Worm (Caenorhabditis elegans) whole organism, young adult: ENCODE measurements around the gene C06A1.7.

Experiments
- B0336.3 ChIP-seq: fragments of 200-800 bp; sonication (Bioruptor generic); IDR thresholded peaks from 2 replicates; pipeline ENCODE4 v1.3.6; 2022; ENCODE audit warnings: missing genetic modification characterization, missing compliant biosample characterization
- F22D6.2 ChIP-seq: sonication (generic microtip); optimal IDR thresholded peaks from 2 replicates; lab custom pipeline; 2016; ENCODE audit warnings: mild to moderate bottlenecking, missing genetic modification characterization, missing compliant biosample characterization
- F23B12.7 ChIP-seq: sonication (generic microtip); optimal IDR thresholded peaks from 2 replicates; lab custom pipeline; 2017; ENCODE audit warnings: missing genetic modification characterization, mild to moderate bottlenecking, missing compliant biosample characterization, antibody characterized with exemption, moderate library complexity; ENCODE audit not compliant: insufficient read depth
- F52B5.7 ChIP-seq: sonication (generic microtip); optimal IDR thresholded peaks from 2 replicates; lab custom pipeline; 2016; ENCODE audit warnings: mild to moderate bottlenecking, missing genetic modification characterization, missing compliant biosample characterization
- F55B11.4 ChIP-seq: sonication (generic microtip); optimal IDR thresholded peaks from 2 replicates; lab custom pipeline; 2016; ENCODE audit warnings: missing compliant biosample characterization, missing genetic modification characterization, borderline replicate concordance; ENCODE audit not compliant: insufficient read depth
- F57A8.1 ChIP-seq: fragments of 200-800 bp; sonication (Bioruptor generic); optimal IDR thresholded peaks from 2 replicates; lab custom pipeline; 2018; ENCODE audit warnings: mild to moderate bottlenecking, missing genetic modification characterization, moderate library complexity, missing compliant biosample characterization
- K12H6.12 ChIP-seq: fragments of 200-800 bp; sonication (Bioruptor generic); optimal IDR thresholded peaks from 2 replicates; lab custom pipeline; 2018; ENCODE audit warnings: mild to moderate bottlenecking, missing genetic modification characterization, missing compliant biosample characterization
- T26A5.8 ChIP-seq: sonication (generic microtip); optimal IDR thresholded peaks from 2 replicates; lab custom pipeline; 2016; ENCODE audit warnings: missing genetic modification characterization, missing compliant biosample characterization
- Y53F4B.3 ChIP-seq: fragments of 200-800 bp; sonication (Bioruptor generic); IDR thresholded peaks from 2 replicates; pipeline ENCODE4 v1.3.6; 2022; ENCODE audit warnings: missing genetic modification reagents, missing genetic modification characterization, missing compliant biosample characterization
- Y56A3A.18 ChIP-seq: fragments of 200-800 bp; sonication (Bioruptor generic); IDR thresholded peaks from 2 replicates; pipeline ENCODE4 v1.3.6; 2022; ENCODE audit warnings: missing genetic modification reagents, missing genetic modification characterization, missing compliant biosample characterization
- Y67H2A.10 ChIP-seq: fragments of 200-800 bp; sonication (Bioruptor generic); conservative IDR thresholded peaks from 2 replicates; pipeline ENCODE4 v1.3.6; 2022; ENCODE audit warnings: missing genetic modification reagents, missing genetic modification characterization, missing compliant biosample characterization
- akir-1 ChIP-seq: fragments of 200-800 bp; sonication (Bioruptor generic); optimal IDR thresholded peaks from 2 replicates; lab custom pipeline; 2018; ENCODE audit warnings: mild to moderate bottlenecking, missing genetic modification characterization, moderate library complexity, missing compliant biosample characterization
- aptf-2 ChIP-seq: fragments of 200-800 bp; sonication (Bioruptor generic); conservative IDR thresholded peaks from 2 replicates; pipeline ENCODE4 v1.3.6; 2022; ENCODE audit warnings: missing genetic modification reagents, missing genetic modification characterization, missing compliant biosample characterization
- attf-3 ChIP-seq: fragments of 200-800 bp; sonication (Bioruptor generic); conservative IDR thresholded peaks from 2 replicates; pipeline ENCODE4 v1.3.6; 2022; ENCODE audit warnings: missing genetic modification reagents, missing genetic modification characterization, missing compliant biosample characterization
- cebp-2 ChIP-seq: fragments of 200-800 bp; sonication (Bioruptor generic); IDR thresholded peaks from 2 replicates; pipeline ENCODE4 v1.3.6; 2022; ENCODE audit warnings: missing genetic modification characterization, missing compliant biosample characterization
- ceh-100 ChIP-seq: fragments of 200-800 bp; sonication (Bioruptor generic); IDR thresholded peaks from 2 replicates; pipeline ENCODE4 v1.3.6; 2022; ENCODE audit warnings: missing genetic modification reagents, missing genetic modification characterization, missing compliant biosample characterization
- die-1 ChIP-seq: sonication (generic microtip); optimal IDR thresholded peaks from 2 replicates; lab custom pipeline; 2016; ENCODE audit warnings: missing genotype, mild to moderate bottlenecking, missing genetic modification characterization, missing compliant biosample characterization
- ets-4 ChIP-seq: fragments of 200-800 bp; sonication (Bioruptor generic); optimal IDR thresholded peaks from 2 replicates; lab custom pipeline; 2018; ENCODE audit warnings: mild to moderate bottlenecking, missing genetic modification characterization, missing compliant biosample characterization
- hlh-26 ChIP-seq: fragments of 200-800 bp; sonication (Bioruptor generic); conservative IDR thresholded peaks from 2 replicates; pipeline ENCODE4 v1.3.6; 2022; ENCODE audit warnings: missing genetic modification reagents, missing genetic modification characterization, missing compliant biosample characterization
- hmg-1.2 ChIP-seq: fragments of 200-800 bp; sonication (Bioruptor generic); IDR thresholded peaks from 2 replicates; pipeline ENCODE4 v1.3.6; 2022; ENCODE audit warnings: missing genetic modification reagents, missing genetic modification characterization, missing compliant biosample characterization
- hrde-1 ChIP-seq: sonication (generic microtip); optimal IDR thresholded peaks from 2 replicates; lab custom pipeline; 2016; ENCODE audit warnings: missing genetic modification characterization, mild to moderate bottlenecking, missing compliant biosample characterization, moderate library complexity, missing genotype, missing genetic modification reagents, borderline replicate concordance
- lin-26 ChIP-seq: fragments of 200-800 bp; sonication (Bioruptor generic); IDR thresholded peaks from 2 replicates; pipeline ENCODE4 v1.3.6; 2022; ENCODE audit warnings: missing genetic modification reagents, missing genetic modification characterization, missing compliant biosample characterization
- lin-35 ChIP-seq, 3 experiments: fragments of 150-350 bp in 2 of 3; sonication (generic microtip) in 1 of 3; optimal IDR thresholded peaks; 2 replicates each; lab custom pipeline; 2014 to 2018; ENCODE audit warnings: missing biosample characterization in 3 of 3, missing genetic modification characterization in 3 of 3, missing genetic modification reagents in 3 of 3
- lsy-27 ChIP-seq: sonication (generic microtip); optimal IDR thresholded peaks from 2 replicates; lab custom pipeline; 2017; ENCODE audit warnings: missing genetic modification characterization, mild to moderate bottlenecking, missing compliant biosample characterization, antibody characterized with exemption, missing genotype, borderline replicate concordance; ENCODE audit not compliant: insufficient read depth
- madf-10 ChIP-seq: sonication (generic microtip); optimal IDR thresholded peaks from 2 replicates; lab custom pipeline; 2016; ENCODE audit warnings: mild to moderate bottlenecking, missing genetic modification characterization, missing compliant biosample characterization
- madf-8 ChIP-seq: fragments of 200-800 bp; sonication (Bioruptor generic); conservative IDR thresholded peaks from 2 replicates; pipeline ENCODE4 v1.3.6; 2022; ENCODE audit warnings: missing genetic modification reagents, missing genetic modification characterization, missing compliant biosample characterization
- mel-28 ChIP-seq: sonication (generic microtip); optimal IDR thresholded peaks from 2 replicates; lab custom pipeline; 2016; ENCODE audit warnings: borderline replicate concordance, mild to moderate bottlenecking, missing genetic modification characterization, missing compliant biosample characterization
- nfya-1 ChIP-seq: sonication (generic microtip); optimal IDR thresholded peaks from 2 replicates; lab custom pipeline; 2017; ENCODE audit warnings: antibody characterized with exemption, missing compliant biosample characterization, missing genetic modification characterization, borderline replicate concordance; ENCODE audit not compliant: insufficient read depth
- nfyb-1 ChIP-seq: fragments of 200-800 bp; sonication (Bioruptor generic); IDR thresholded peaks from 2 replicates; pipeline ENCODE4 v1.3.6; 2022; ENCODE audit warnings: missing genetic modification reagents, missing genetic modification characterization, missing compliant biosample characterization
- nhr-120 ChIP-seq: fragments of 200-800 bp; sonication (Bioruptor generic); IDR thresholded peaks from 2 replicates; pipeline ENCODE4 v1.3.6; 2022; ENCODE audit warnings: missing genetic modification characterization, missing compliant biosample characterization
- nhr-80 ChIP-seq: sonication (generic microtip); optimal IDR thresholded peaks from 2 replicates; lab custom pipeline; 2016; ENCODE audit warnings: missing genetic modification characterization, missing compliant biosample characterization
- pbrm-1 ChIP-seq: fragments of 200-800 bp; sonication (Bioruptor generic); IDR thresholded peaks from 2 replicates; pipeline ENCODE4 v1.3.6; 2022; ENCODE audit warnings: missing genetic modification reagents, missing genetic modification characterization, missing compliant biosample characterization
- pha-4 ChIP-seq: fragments of 150-350 bp; sonication (generic microtip); optimal IDR thresholded peaks from 2 replicates; lab custom pipeline; 2014; ENCODE audit warnings: missing biosample characterization, missing genetic modification reagents, missing genetic modification characterization
- rcor-1 ChIP-seq: fragments of 200-800 bp; sonication (Bioruptor generic); IDR thresholded peaks from 2 replicates; pipeline ENCODE4 v1.3.6; 2022; ENCODE audit warnings: missing genetic modification reagents, missing genetic modification characterization, missing compliant biosample characterization
- repo-1 ChIP-seq: sonication (generic microtip); optimal IDR thresholded peaks from 2 replicates; lab custom pipeline; 2017; ENCODE audit warnings: mild to moderate bottlenecking, missing genetic modification characterization, missing compliant biosample characterization
- rpc-1 ChIP-seq, 2 experiments: fragments of 150-350 bp in 1 of 2; sonication (generic microtip) in 1 of 2; optimal IDR thresholded peaks; 2 replicates each; lab custom pipeline; 2014 to 2018; ENCODE audit warnings: missing biosample characterization in 1 of 2, missing genetic modification characterization in 1 of 2, missing genetic modification reagents in 1 of 2, missing genotype in 1 of 2
- sdz-38 ChIP-seq: sonication (generic microtip); optimal IDR thresholded peaks from 2 replicates; lab custom pipeline; 2016; ENCODE audit warnings: missing genotype, missing genetic modification characterization, missing compliant biosample characterization
- snpc-3.4 ChIP-seq: sonication (generic microtip); optimal IDR thresholded peaks from 2 replicates; lab custom pipeline; 2017; ENCODE audit warnings: missing genetic modification characterization, mild to moderate bottlenecking, missing compliant biosample characterization, antibody characterized with exemption, moderate library complexity, missing genotype, missing genetic modification reagents
- snpc-4 ChIP-seq, 5 experiments: fragments of 150-350 bp in 1 of 5; sonication (generic microtip) in 4 of 5; optimal IDR thresholded peaks; 2 replicates each; lab custom pipeline; 2014 to 2018; ENCODE audit warnings: missing genetic modification characterization in 5 of 5, missing biosample characterization in 3 of 5, antibody characterized with exemption in 2 of 5, mild to moderate bottlenecking in 2 of 5, missing compliant biosample characterization in 2 of 5, missing genotype in 2 of 5, moderate library complexity in 2 of 5, missing genetic modification reagents in 1 of 5
- somi-1 ChIP-seq: fragments of 200-800 bp; sonication (Bioruptor generic); optimal IDR thresholded peaks from 2 replicates; lab custom pipeline; 2018; ENCODE audit warnings: mild to moderate bottlenecking, missing genetic modification characterization, missing compliant biosample characterization
- tbp1 ChIP-seq: fragments of 200-800 bp; sonication (Bioruptor generic); optimal IDR thresholded peaks from 2 replicates; lab custom pipeline; 2018; ENCODE audit warnings: mild to moderate bottlenecking, missing genetic modification characterization, missing compliant biosample characterization
- unc-62 ChIP-seq: fragments of 150-350 bp; optimal IDR thresholded peaks from 2 replicates; lab custom pipeline; 2014; ENCODE audit warnings: missing biosample characterization, missing genetic modification reagents, missing genetic modification characterization
- xnd-1 ChIP-seq: sonication (generic microtip); optimal IDR thresholded peaks from 2 replicates; lab custom pipeline; 2016; ENCODE audit warnings: missing genotype, missing genetic modification reagents, missing genetic modification characterization, missing compliant biosample characterization
- ztf-18 ChIP-seq: sonication (generic microtip); optimal IDR thresholded peaks from 2 replicates; lab custom pipeline; 2016; ENCODE audit warnings: missing genotype, mild to moderate bottlenecking, missing genetic modification characterization, missing compliant biosample characterization
- ztf-3 ChIP-seq: fragments of 200-800 bp; sonication (Bioruptor generic); optimal IDR thresholded peaks from 2 replicates; lab custom pipeline; 2018; ENCODE audit warnings: mild to moderate bottlenecking, missing genetic modification characterization, missing compliant biosample characterization

Gene C06A1.7

ce11 chrII:10542654-10543456 lies 21.8 kb upstream of the C06A1.7 start (continued):
- TF ChIP-seq repo-1 (tag; lab: Kevin White, UChicago), result no peak
- peak; percentile 8; the same call in 1 of the 2 replicates for TF ChIP-seq rcor-1 (GFP tag; lab: Robert Waterston, UW)
- peak in 2 of 3 experiments; percentile 10 to 11 for TF ChIP-seq lin-35 (GFP tag; optimal IDR thresholded peaks at IDR 0.05; lab: Kevin White, UChicago)
- no peak for TF ChIP-seq hlh-26
- TF ChIP-seq akir-1, result no peak
- TF ChIP-seq pbrm-1 (GFP tag; lab: Robert Waterston, UW), result peak; percentile 33; the same call in 1 of the 2 replicates
- TF ChIP-seq T26A5.8 (tag; lab: Kevin White, UChicago), result peak; percentile 43
- 0 out of 2 replicates have a peak, but pooled peaks have one; percentile 49 for TF ChIP-seq aptf-2 (GFP tag; lab: Robert Waterston, UW)
- TF ChIP-seq nhr-120 (GFP tag; lab: Robert Waterston, UW), result no peak
- TF ChIP-seq pha-4 (tag; lab: Kevin White, UChicago), result no peak
- peak; percentile 48 for TF ChIP-seq B0336.3 (GFP tag; lab: Robert Waterston, UW)
- TF ChIP-seq F57A8.1 (GFP tag; lab: Kevin White, UChicago), result no peak
- no peak for TF ChIP-seq ceh-100 (GFP tag; lab: Robert Waterston, UW)
- peak; percentile 6 for TF ChIP-seq Y67H2A.10 (GFP tag; lab: Robert Waterston, UW)
- peak; percentile 90 for TF ChIP-seq F52B5.7
- TF ChIP-seq hmg-1.2 (GFP tag; lab: Robert Waterston, UW), result peak; percentile 28; the same call in 1 of the 2 replicates
- no peak for TF ChIP-seq madf-10 (tag; lab: Kevin White, UChicago)
- no peak for TF ChIP-seq ztf-3 (GFP tag; lab: Kevin White, UChicago)
- no peak for TF ChIP-seq snpc-4 (GFP tag; optimal IDR thresholded peaks at IDR 0.05; lab: Kevin White, UChicago)
- no peak for TF ChIP-seq snpc-4 (tag; optimal IDR thresholded peaks at IDR 0.05; lab: Kevin White, UChicago)
- no peak for TF ChIP-seq hrde-1 (tag; lab: Kevin White, UChicago)
- TF ChIP-seq nhr-80 (tag; lab: Kevin White, UChicago), result no peak
- no peak for TF ChIP-seq tbp1 (GFP tag; lab: Kevin White, UChicago)
- TF ChIP-seq ztf-18 (tag; lab: Kevin White, UChicago), result no peak
- peak; percentile 63 for TF ChIP-seq mel-28
- TF ChIP-seq die-1 (tag; lab: Kevin White, UChicago), result no peak
- TF ChIP-seq somi-1 (GFP tag; lab: Kevin White, UChicago), result peak; percentile 32
- no peak; the same call in 1 of the 2 replicates for TF ChIP-seq attf-3
- TF ChIP-seq F23B12.7 (tag; lab: Kevin White, UChicago), result no peak
- no peak for TF ChIP-seq madf-8 (GFP tag; lab: Robert Waterston, UW)
- TF ChIP-seq sdz-38 (tag; lab: Kevin White, UChicago), result no peak
- no peak for TF ChIP-seq F55B11.4 (tag; lab: Kevin White, UChicago)
- TF ChIP-seq cebp-2 (GFP tag; lab: Robert Waterston, UW), result no peak
- TF ChIP-seq lin-26 (GFP tag; lab: Robert Waterston, UW), result peak; percentile 68
- TF ChIP-seq unc-62 (GFP tag; lab: Kevin White, UChicago), result no peak
- TF ChIP-seq lsy-27 (tag; lab: Kevin White, UChicago), result no peak
- TF ChIP-seq nfya-1 (tag; lab: Kevin White, UChicago), result no peak
- peak; percentile 75 for TF ChIP-seq nfyb-1 (GFP tag; lab: Robert Waterston, UW)
- TF ChIP-seq K12H6.12 (tag; lab: Kevin White, UChicago), result no peak
- TF ChIP-seq xnd-1, result no peak
- TF ChIP-seq rpc-1 (optimal IDR thresholded peaks at IDR 0.05; lab: Kevin White, UChicago), result no peak
- TF ChIP-seq rpc-1 (tag; optimal IDR thresholded peaks at IDR 0.05; lab: Kevin White, UChicago), result no peak
- peak; percentile 12; the same call in 1 of the 2 replicates for TF ChIP-seq Y56A3A.18 (GFP tag; lab: Robert Waterston, UW)
- TF ChIP-seq F22D6.2 (tag; lab: Kevin White, UChicago), result no peak
- no peak for TF ChIP-seq snpc-3.4
- TF ChIP-seq ets-4 (GFP tag; lab: Kevin White, UChicago), result no peak
- TF ChIP-seq Y53F4B.3 (GFP tag; lab: Robert Waterston, UW), result peak; percentile 3; the same call in 1 of the 2 replicates
